Worm (Caenorhabditis elegans): ENCODE measurements around the gene srx-14.

The srx-14 gene

ce11 chrIV:1118566-1118965, 5.0 kb upstream of the srx-14 start, which contains the start of gene srx-13:
Gene srx-13, minus strand, starts transcription at chrIV:1118666.
- no peak for TF ChIP-seq dao-5 (tag; optimal IDR thresholded peaks at IDR 0.05)
- no peak for TF ChIP-seq him-1 (tag; optimal IDR thresholded peaks at IDR 0.05)
- TF ChIP-seq W03F9.2 (tag; optimal IDR thresholded peaks at IDR 0.05): no peak

ce11 chrIV:1110999-1111398, 2.5 kb downstream of the srx-14 start:
- TF ChIP-seq him-1 (tag; optimal IDR thresholded peaks at IDR 0.05): no peak

DNA sequence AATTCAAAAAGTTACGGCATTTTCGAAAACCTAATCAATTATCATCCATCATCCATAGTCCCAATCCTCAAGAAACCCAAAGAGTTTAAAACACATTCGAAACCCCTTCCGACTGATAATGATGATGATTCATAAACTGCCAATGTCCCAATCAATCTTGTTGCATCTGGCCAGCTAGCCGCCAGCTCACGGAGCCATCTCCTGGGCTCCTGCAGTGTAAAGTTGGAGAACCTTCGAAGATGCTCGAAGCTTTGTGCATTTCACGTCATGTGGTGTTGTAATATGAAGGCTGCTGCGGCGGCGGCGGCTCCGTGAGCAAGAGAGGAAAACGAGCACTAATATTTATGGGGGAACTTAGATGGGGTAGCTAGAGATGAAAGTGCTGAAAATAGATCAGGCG, 5.5 kb downstream of the srx-14 start:
- TF ChIP-seq dao-5 (tag; optimal IDR thresholded peaks at IDR 0.05): no peak
- TF ChIP-seq W03F9.2 (tag; optimal IDR thresholded peaks at IDR 0.05): no peak
- TF ChIP-seq him-1 (tag; optimal IDR thresholded peaks at IDR 0.05): no peak

DNA sequence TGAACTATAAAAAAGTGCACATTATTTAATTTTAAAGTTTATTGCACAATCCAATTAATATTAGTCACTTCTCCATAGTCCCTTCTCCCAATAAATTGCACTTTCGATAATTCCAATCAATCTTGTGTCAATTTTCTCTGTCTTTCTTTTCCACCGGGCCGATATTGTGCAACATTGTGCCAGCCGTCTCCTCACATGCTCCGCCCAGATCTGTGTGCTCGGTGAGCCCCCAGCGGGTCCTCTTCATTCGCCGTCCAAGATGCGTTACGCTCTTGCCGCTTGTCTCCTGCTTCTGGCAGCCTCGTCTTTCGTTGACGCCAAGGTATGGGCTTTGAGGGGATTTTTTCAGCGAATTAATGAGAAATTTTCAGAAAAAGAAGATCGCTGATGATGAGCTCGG, 6.3 kb downstream of the srx-14 start, which contains the start of gene ost-1:
Gene ost-1, plus strand, starts transcription at position 207 of the 400 bp plus-strand sequence.
- TF ChIP-seq dao-5 (tag; optimal IDR thresholded peaks at IDR 0.05): no peak

DNA sequence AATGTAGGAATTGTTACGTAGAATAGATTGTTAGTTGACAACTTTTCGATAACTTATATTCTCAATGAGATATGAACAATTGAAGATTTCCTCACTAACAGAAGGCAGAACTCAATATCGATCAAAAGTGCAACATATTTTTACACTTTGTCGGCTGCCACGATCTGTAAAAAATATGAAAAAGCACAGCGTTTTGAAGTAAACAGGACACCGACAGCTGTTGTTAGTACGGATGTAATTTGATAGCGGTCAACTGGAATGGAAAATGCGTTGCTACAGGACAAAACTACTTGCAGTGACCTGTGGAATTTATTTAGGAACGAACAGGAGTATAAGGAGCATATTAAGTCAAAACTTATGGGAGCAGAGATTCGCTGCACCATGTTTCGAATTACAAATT, 7.5 kb downstream of the srx-14 start:
- TF ChIP-seq dao-5 (tag; optimal IDR thresholded peaks at IDR 0.05): no peak
- TF ChIP-seq him-1 (tag; optimal IDR thresholded peaks at IDR 0.05): no peak
- no peak for TF ChIP-seq W03F9.2 (tag; optimal IDR thresholded peaks at IDR 0.05)

- TF ChIP-seq W03F9.2 (tag; optimal IDR thresholded peaks at IDR 0.05) (no peak), him-1 (tag; optimal IDR thresholded peaks at IDR 0.05) (no peak), dao-5 (tag; optimal IDR thresholded peaks at IDR 0.05) (no peak)
Measured at ce11 chrIV:1105104-1105503, 8.4 kb downstream of the srx-14 start.

- TF ChIP-seq dao-5 (tag; optimal IDR thresholded peaks at IDR 0.05) (no peak), W03F9.2 (tag; optimal IDR thresholded peaks at IDR 0.05) (no peak), him-1 (tag; optimal IDR thresholded peaks at IDR 0.05) (no peak)
Measured at ce11 chrIV:1104518-1104917, 9.0 kb downstream of the srx-14 start, which contains the start of the genes C44B12.9 and C44B12.3. Gene C44B12.9, minus strand, starts transcription at chrIV:1104618. Gene C44B12.3, plus strand, starts transcription at chrIV:1104766.

- no peak for TF ChIP-seq him-1 (tag; optimal IDR thresholded peaks at IDR 0.05)
- no peak for TF ChIP-seq dao-5 (tag; optimal IDR thresholded peaks at IDR 0.05)
- TF ChIP-seq W03F9.2 (tag; optimal IDR thresholded peaks at IDR 0.05): no peak
Measured at ce11 chrIV:1097153-1097552, 16.4 kb downstream of the srx-14 start, which contains the start of gene cox-18. Gene cox-18, plus strand, starts transcription at chrIV:1097453.

ce11 chrIV:1096154-1096553, 17.4 kb downstream of the srx-14 start:
- TF ChIP-seq dao-5 (tag; optimal IDR thresholded peaks at IDR 0.05): no peak
- TF ChIP-seq him-1 (tag; optimal IDR thresholded peaks at IDR 0.05): no peak
- no peak for TF ChIP-seq W03F9.2 (tag; optimal IDR thresholded peaks at IDR 0.05)

DNA sequence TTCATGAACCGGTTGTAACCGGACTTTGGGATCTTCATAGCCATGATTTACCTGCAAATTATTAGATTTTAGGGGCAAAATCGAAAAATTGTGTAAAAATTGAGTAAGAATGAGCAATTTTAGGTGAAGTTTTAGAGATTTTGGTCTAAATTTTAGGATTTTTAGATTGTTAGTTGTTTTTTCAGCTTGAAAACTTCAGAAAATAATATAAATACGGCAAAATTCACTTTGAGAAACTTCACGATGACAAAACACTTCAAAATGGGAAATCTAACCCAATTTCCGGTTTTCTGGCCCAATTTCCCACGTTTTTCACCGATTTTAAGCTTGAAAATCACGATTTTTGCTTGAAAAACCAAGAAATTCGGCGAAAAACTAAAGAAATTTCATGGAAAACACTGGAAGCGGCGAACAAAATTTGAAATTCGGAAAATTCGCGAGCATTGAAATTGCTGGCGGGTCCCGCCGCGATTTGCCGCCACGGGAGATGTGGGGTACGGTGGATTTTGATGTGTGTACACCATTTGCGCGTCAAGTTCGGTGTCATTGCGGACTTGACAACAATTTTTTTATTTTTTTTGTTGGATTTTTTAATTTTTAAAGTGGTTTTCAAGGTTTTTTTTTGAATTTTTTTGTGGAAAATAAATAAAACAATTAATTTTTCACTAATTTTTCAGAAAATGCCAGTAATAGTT, 19.5 kb downstream of the srx-14 start, which contains the start of the genes cct-8 and Y55F3AR.2:
Gene cct-8, minus strand, starts transcription at position 51 of the 695 bp plus-strand sequence.
Gene Y55F3AR.2, plus strand, starts transcription at position 672 of the 695 bp plus-strand sequence.
- TF ChIP-seq W03F9.2 (tag; optimal IDR thresholded peaks at IDR 0.05): peak; percentile 97
- TF ChIP-seq him-1 (tag; optimal IDR thresholded peaks at IDR 0.05): peak; percentile 94
- no peak for TF ChIP-seq dao-5 (tag; optimal IDR thresholded peaks at IDR 0.05)

- no peak for TF ChIP-seq dao-5 (tag; optimal IDR thresholded peaks at IDR 0.05)
- TF ChIP-seq W03F9.2 (tag; optimal IDR thresholded peaks at IDR 0.05): no peak
- no peak for TF ChIP-seq him-1 (tag; optimal IDR thresholded peaks at IDR 0.05)
Measured at ce11 chrIV:1086913-1087312, 26.6 kb downstream of the srx-14 start, which contains the start of gene csn-4. Gene csn-4, minus strand, starts transcription at chrIV:1087013.

- TF ChIP-seq him-1 (tag; optimal IDR thresholded peaks at IDR 0.05) (no peak), dao-5 (tag; optimal IDR thresholded peaks at IDR 0.05) (no peak), W03F9.2 (tag; optimal IDR thresholded peaks at IDR 0.05) (no peak)
Measured at ce11 chrIV:1075484-1075883, 38.1 kb downstream of the srx-14 start.

ce11 chrIV:1074069-1074468, 39.5 kb downstream of the srx-14 start:
- no peak for TF ChIP-seq W03F9.2 (tag; optimal IDR thresholded peaks at IDR 0.05)
- no peak for TF ChIP-seq dao-5 (tag; optimal IDR thresholded peaks at IDR 0.05)

- peak; percentile 14 for TF ChIP-seq W03F9.2 (tag; optimal IDR thresholded peaks at IDR 0.05)
- peak; percentile 77 for TF ChIP-seq him-1 (tag; optimal IDR thresholded peaks at IDR 0.05)
- TF ChIP-seq dao-5 (tag; optimal IDR thresholded peaks at IDR 0.05): no peak
Measured at ce11 chrIV:1070383-1070782, 43.2 kb downstream of the srx-14 start.

DNA sequence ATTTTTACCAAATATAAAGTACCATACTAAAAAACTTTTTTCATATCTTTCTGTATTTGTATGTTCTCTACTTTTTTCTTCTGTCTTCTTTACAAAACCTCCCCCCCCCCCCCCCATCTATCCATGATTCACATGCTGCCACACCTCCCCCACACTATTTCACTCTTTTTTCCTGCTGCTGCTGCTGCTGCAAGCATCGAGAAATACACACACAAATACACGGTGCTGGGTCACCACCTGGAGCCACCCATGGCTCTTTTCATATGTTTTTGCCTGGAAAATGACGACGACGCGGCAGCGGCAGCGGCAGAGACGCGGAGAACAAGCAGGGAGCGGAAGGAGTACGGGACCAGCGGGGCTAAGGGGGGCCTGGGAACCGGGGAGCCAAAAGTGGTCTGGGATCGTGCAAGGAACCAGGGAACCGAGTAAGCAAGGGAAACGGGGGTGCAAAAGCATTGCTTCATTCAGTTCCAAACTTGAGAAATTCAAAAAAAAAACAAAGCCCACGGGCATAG, 44.8 kb downstream of the srx-14 start:
- TF ChIP-seq dao-5 (tag; optimal IDR thresholded peaks at IDR 0.05): no peak
- no peak for TF ChIP-seq W03F9.2 (tag; optimal IDR thresholded peaks at IDR 0.05)
- no peak for TF ChIP-seq him-1 (tag; optimal IDR thresholded peaks at IDR 0.05)

Data from whole organism, L4/young adult.